Fruit fly (Drosophila melanogaster) whole organism, pupa: Measurements from ENCODE around the gene mRpL23.

Experiments used
- CG12605 ChIP-seq: fragments of 200-800 bp; sonication (Bioruptor generic); IDR thresholded peaks from 2 replicates; pipeline ENCODE4 v1.3.6; 2022; ENCODE audit warnings: missing biosample characterization, missing genetic modification characterization
- CG17806 ChIP-seq: fragments of 200-800 bp; sonication (Bioruptor generic); optimal IDR thresholded peaks from 2 replicates; lab custom pipeline; 2018; ENCODE audit warnings: missing biosample characterization, mild to moderate bottlenecking, missing genetic modification characterization, moderate library complexity
- CG4496 ChIP-seq: fragments of 200-800 bp; sonication (Bioruptor generic); IDR thresholded peaks from 3 replicates; pipeline ENCODE4 v1.3.6; 2022; ENCODE audit warnings: missing biosample characterization, missing genetic modification characterization
- CG8301 ChIP-seq: fragments of 200-800 bp; sonication (Bioruptor generic); optimal IDR thresholded peaks from 2 replicates; lab custom pipeline; 2018; ENCODE audit warnings: missing biosample characterization, mild to moderate bottlenecking, missing genetic modification characterization
- CG9948 ChIP-seq: fragments of 200-800 bp; sonication (Bioruptor generic); optimal IDR thresholded peaks from 2 replicates; lab custom pipeline; 2018; ENCODE audit warnings: missing biosample characterization, mild to moderate bottlenecking, missing genetic modification characterization, moderate library complexity
- D1 ChIP-seq: fragments of 200-800 bp; sonication (Bioruptor generic); optimal IDR thresholded peaks from 2 replicates; lab custom pipeline; 2018; ENCODE audit warnings: missing biosample characterization, mild to moderate bottlenecking, missing genetic modification characterization, moderate library complexity
- EcR ChIP-seq: fragments of 200-800 bp; sonication (Bioruptor generic); optimal IDR thresholded peaks from 3 replicates; lab custom pipeline; 2019; ENCODE audit warnings: missing biosample characterization, missing genetic modification characterization, mild to moderate bottlenecking, moderate library complexity, missing genetic modification reagents
- Pif1A ChIP-seq: fragments of 200-800 bp; sonication (Bioruptor generic); optimal IDR thresholded peaks from 3 replicates; lab custom pipeline; 2016; ENCODE audit warnings: missing biosample characterization, missing genetic modification characterization
- Pif1B ChIP-seq: fragments of 200-800 bp; sonication (Bioruptor generic); optimal IDR thresholded peaks from 3 replicates; lab custom pipeline; 2016; ENCODE audit warnings: missing biosample characterization, missing genetic modification characterization

- TF ChIP-seq CG9948 (tag; lab: Kevin White, UChicago) (no peak), CG12605 (GFP tag; lab: Robert Waterston, UW) (no peak), CG4496 (GFP tag; lab: Robert Waterston, UW) (no peak), Pif1A (no peak), Pif1B (GFP tag; lab: Kevin White, UChicago) (no peak), CG8301 (tag; lab: Kevin White, UChicago) (no peak), CG17806 (tag; lab: Kevin White, UChicago) (no peak), EcR (GFP tag; lab: Kevin White, UChicago) (no peak), D1 (no peak)
These were observed 41.3 kb downstream of the mRpL23 start for dm6 chr3L:2332228-2332627.
